Worm (Caenorhabditis elegans): ENCODE measurements around the gene sre-26.

- TF ChIP-seq zag-1 (tag; optimal IDR thresholded peaks at IDR 0.05) (no peak), mdl-1 (tag; optimal IDR thresholded peaks at IDR 0.05) (no peak), unc-62 (GFP tag; optimal IDR thresholded peaks at IDR 0.05) (no peak), aly-2 (tag; optimal IDR thresholded peaks at IDR 0.05) (no peak), nhr-12 (tag; optimal IDR thresholded peaks at IDR 0.05) (no peak), sea-2 (GFP tag; optimal IDR thresholded peaks at IDR 0.05) (no peak), hmg-11 (tag; optimal IDR thresholded peaks at IDR 0.05) (no peak), lsy-12 (tag; optimal IDR thresholded peaks at IDR 0.05) (no peak), ama-1 (optimal IDR thresholded peaks at IDR 0.05) (no peak), jun-1 (tag; optimal IDR thresholded peaks at IDR 0.05) (no peak)
Measured at ce11 chrII:12449849-12450248, 29.5 kb upstream of the sre-26 start, which contains the start of gene sre-34.
